Worm (Caenorhabditis elegans): ENCODE measurements around the gene str-207.

ce11 chrV:4937337-4937736 is 14.2 kb upstream of the str-207 start:
- no peak for TF ChIP-seq aly-2 (tag; optimal IDR thresholded peaks at IDR 0.05)
- no peak for TF ChIP-seq nhr-25 (tag; optimal IDR thresholded peaks at IDR 0.05; ENCODE audit: borderline replicate concordance, insufficient read depth)
- no peak for TF ChIP-seq dve-1 (tag; optimal IDR thresholded peaks at IDR 0.05; ENCODE audit: insufficient read depth)
- TF ChIP-seq lin-39 (tag; optimal IDR thresholded peaks at IDR 0.05): no peak
- no peak for TF ChIP-seq hif-1 (tag; optimal IDR thresholded peaks at IDR 0.05)
- no peak for TF ChIP-seq lin-13 (GFP tag; optimal IDR thresholded peaks at IDR 0.05)
- TF ChIP-seq ZK546.5 (tag; optimal IDR thresholded peaks at IDR 0.05): no peak
